Worm (Caenorhabditis elegans): ENCODE measurements around the gene cyk-1.

Gene cyk-1

ce11 chrIII:7060531-7061095, 31.6 kb upstream of the cyk-1 start, which contains the start of gene egg-2 (continued):
- TF ChIP-seq egl-44 (GFP tag; IDR thresholded peaks at IDR 0.05) (no peak), lin-40 (tag; optimal IDR thresholded peaks at IDR 0.05) (no peak), F57C9.4 (tag; optimal IDR thresholded peaks at IDR 0.05) (no peak), ceh-58 (GFP tag; IDR thresholded peaks at IDR 0.05) (no peak), ekl-4 (GFP tag; IDR thresholded peaks at IDR 0.05) (no peak), ztf-18 (tag; optimal IDR thresholded peaks at IDR 0.05) (no peak), Y95B8A.8 (GFP tag; IDR thresholded peaks at IDR 0.05) (no peak), chd-7 (tag; optimal IDR thresholded peaks at IDR 0.05) (no peak), F52B5.7 (tag; optimal IDR thresholded peaks at IDR 0.05) (no peak), zfh-2 (GFP tag; conservative IDR thresholded peaks at IDR 0.05) (no peak), lir-1 (GFP tag; conservative IDR thresholded peaks at IDR 0.05) (no peak), madf-3 (GFP tag; IDR thresholded peaks at IDR 0.05) (no peak), hrde-1 (tag; optimal IDR thresholded peaks at IDR 0.05; ENCODE audit: borderline replicate concordance) (no peak), snpc-4 (GFP tag; optimal IDR thresholded peaks at IDR 0.05) (no peak), snpc-4 (tag; optimal IDR thresholded peaks at IDR 0.05) (no peak), ama-1 (optimal IDR thresholded peaks at IDR 0.05) (no peak), ama-1 (GFP tag; optimal IDR thresholded peaks at IDR 0.05) (no peak), attf-5 (GFP tag; optimal IDR thresholded peaks at IDR 0.05) (no peak), ztf-28 (GFP tag; IDR thresholded peaks at IDR 0.05) (no peak), him-1 (tag; optimal IDR thresholded peaks at IDR 0.05) (no peak), repo-1 (tag; optimal IDR thresholded peaks at IDR 0.05) (no peak), bed-1 (GFP tag; IDR thresholded peaks at IDR 0.05) (no peak), nhr-90 (tag; optimal IDR thresholded peaks at IDR 0.05) (no peak), F55B11.4 (tag; optimal IDR thresholded peaks at IDR 0.05; ENCODE audit: borderline replicate concordance, insufficient read depth) (no peak), rpc-1 (optimal IDR thresholded peaks at IDR 0.05) (no peak), rpc-1 (tag; optimal IDR thresholded peaks at IDR 0.05) (no peak), C17E4.6 (GFP tag; IDR thresholded peaks at IDR 0.05) (no peak), bed-2 (GFP tag; IDR thresholded peaks at IDR 0.05) (no peak), F33H1.4 (GFP tag; IDR thresholded peaks at IDR 0.05) (peak; percentile 79), cebp-2 (GFP tag; IDR thresholded peaks at IDR 0.05) (no peak), hmg-20 (GFP tag; IDR thresholded peaks at IDR 0.05) (no peak), rcor-1 (GFP tag; IDR thresholded peaks at IDR 0.05) (no peak), egrh-3 (GFP tag; IDR thresholded peaks at IDR 0.05) (no peak), nfya-1 (tag; optimal IDR thresholded peaks at IDR 0.05; ENCODE audit: borderline replicate concordance, insufficient read depth) (no peak), nhr-120 (GFP tag; IDR thresholded peaks at IDR 0.05) (no peak), lsy-27 (tag; optimal IDR thresholded peaks at IDR 0.05; ENCODE audit: borderline replicate concordance, insufficient read depth) (no peak), tlf-1 (GFP tag; optimal IDR thresholded peaks at IDR 0.05) (no peak), unc-130 (GFP tag; optimal IDR thresholded peaks at IDR 0.05) (no peak), ztf-3 (GFP tag; optimal IDR thresholded peaks at IDR 0.05) (no peak), ceh-100 (GFP tag; IDR thresholded peaks at IDR 0.05) (no peak), efl-1 (GFP tag; optimal IDR thresholded peaks at IDR 0.05) (peak; percentile 69), let-607 (tag; optimal IDR thresholded peaks at IDR 0.05) (no peak), Y67H2A.10 (GFP tag; conservative IDR thresholded peaks at IDR 0.05) (no peak), nfyb-1 (GFP tag; IDR thresholded peaks at IDR 0.05) (no peak), attf-3 (GFP tag; conservative IDR thresholded peaks at IDR 0.05) (no peak), gei-17 (GFP tag; optimal IDR thresholded peaks at IDR 0.05) (no peak), snpc-1.3 (tag; optimal IDR thresholded peaks at IDR 0.05; ENCODE audit: insufficient read depth) (no peak), K12H6.12 (tag; optimal IDR thresholded peaks at IDR 0.05) (no peak), B0019.2 (GFP tag; conservative IDR thresholded peaks at IDR 0.05) (no peak)

Measured in whole organism, young adult.